Worm (Caenorhabditis elegans): ENCODE results near the gene set-4.

The set-4 gene

ce11 chrII:6351887-6352286, 20.7 kb upstream of the set-4 start, which contains the start of gene C32D5.10:
TSS of gene C32D5.10 (minus strand) at chrII:6351987.
- TF ChIP-seq nhr-2 (tag; optimal IDR thresholded peaks at IDR 0.05) (no peak), unc-62 (GFP tag; optimal IDR thresholded peaks at IDR 0.05) (no peak), lin-32 (GFP tag; optimal IDR thresholded peaks at IDR 0.05) (no peak), lsy-2 (tag; optimal IDR thresholded peaks at IDR 0.05) (no peak), sem-2 (GFP tag; optimal IDR thresholded peaks at IDR 0.05) (no peak), zip-8 (tag; optimal IDR thresholded peaks at IDR 0.05) (no peak), mab-5 (tag; optimal IDR thresholded peaks at IDR 0.05) (no peak), lin-13 (tag; optimal IDR thresholded peaks at IDR 0.05) (no peak), sptf-1 (tag; optimal IDR thresholded peaks at IDR 0.05) (no peak), elt-3 (tag; optimal IDR thresholded peaks at IDR 0.05) (no peak), pha-4 (tag; optimal IDR thresholded peaks at IDR 0.05) (no peak)

- no peak for TF ChIP-seq ceh-83 (GFP tag; optimal IDR thresholded peaks at IDR 0.05)
- no peak for TF ChIP-seq ztf-11 (tag; optimal IDR thresholded peaks at IDR 0.05)
- TF ChIP-seq unc-62 (GFP tag; optimal IDR thresholded peaks at IDR 0.05) = no peak
- no peak for TF ChIP-seq lsy-2 (tag; optimal IDR thresholded peaks at IDR 0.05)
- TF ChIP-seq lin-32 (GFP tag; optimal IDR thresholded peaks at IDR 0.05) = no peak
- TF ChIP-seq cnd-1 (tag; optimal IDR thresholded peaks at IDR 0.05) = no peak
- TF ChIP-seq pha-4 (tag; optimal IDR thresholded peaks at IDR 0.05) = no peak
- TF ChIP-seq lin-13 (tag; optimal IDR thresholded peaks at IDR 0.05) = no peak
- TF ChIP-seq nhr-2 (tag; optimal IDR thresholded peaks at IDR 0.05) = no peak
- TF ChIP-seq nhr-237 (tag; optimal IDR thresholded peaks at IDR 0.05) = no peak
- no peak for TF ChIP-seq zip-8 (tag; optimal IDR thresholded peaks at IDR 0.05)
These were observed 18.8 kb upstream of the set-4 start for ce11 chrII:6349968-6350367.

- no peak for TF ChIP-seq drap-1 (GFP tag; optimal IDR thresholded peaks at IDR 0.05)
- peak; percentile 87 for TF ChIP-seq hlh-1 (tag; optimal IDR thresholded peaks at IDR 0.05)
- no peak for TF ChIP-seq nhr-12 (tag; optimal IDR thresholded peaks at IDR 0.05)
- no peak for TF ChIP-seq nhr-76 (tag; optimal IDR thresholded peaks at IDR 0.05)
- TF ChIP-seq sem-2 (GFP tag; optimal IDR thresholded peaks at IDR 0.05) = no peak
- no peak for TF ChIP-seq ces-1 (GFP tag; optimal IDR thresholded peaks at IDR 0.05)
- TF ChIP-seq zip-8 (tag; optimal IDR thresholded peaks at IDR 0.05) = no peak
- TF ChIP-seq unc-62 (GFP tag; optimal IDR thresholded peaks at IDR 0.05) = peak; percentile 83
- TF ChIP-seq tbx-8 (GFP tag; optimal IDR thresholded peaks at IDR 0.05) = no peak
- no peak for TF ChIP-seq snpc-4 (tag; optimal IDR thresholded peaks at IDR 0.05)
- TF ChIP-seq bed-3 (GFP tag; optimal IDR thresholded peaks at IDR 0.05) = no peak
- TF ChIP-seq lin-13 (tag; optimal IDR thresholded peaks at IDR 0.05) = peak; percentile 4
- no peak for TF ChIP-seq elt-3 (tag; optimal IDR thresholded peaks at IDR 0.05)
- TF ChIP-seq elt-1 (tag; optimal IDR thresholded peaks at IDR 0.05; ENCODE audit: borderline replicate concordance, insufficient read depth) = no peak
- no peak for TF ChIP-seq ceh-39 (tag; optimal IDR thresholded peaks at IDR 0.05)
- no peak for TF ChIP-seq nhr-28 (tag; optimal IDR thresholded peaks at IDR 0.05)
- no peak for TF ChIP-seq lin-32 (GFP tag; optimal IDR thresholded peaks at IDR 0.05)
- TF ChIP-seq ztf-11 (tag; optimal IDR thresholded peaks at IDR 0.05) = peak; percentile 25
- TF ChIP-seq nhr-237 (tag; optimal IDR thresholded peaks at IDR 0.05) = peak; percentile 29
- peak; percentile 53 for TF ChIP-seq lsy-2 (tag; optimal IDR thresholded peaks at IDR 0.05)
- TF ChIP-seq flh-1 (GFP tag; optimal IDR thresholded peaks at IDR 0.05) = no peak
- TF ChIP-seq unc-39 (tag; optimal IDR thresholded peaks at IDR 0.05) = no peak
- peak; percentile 91 for TF ChIP-seq pha-4 (tag; optimal IDR thresholded peaks at IDR 0.05)
- TF ChIP-seq mep-1 (tag; optimal IDR thresholded peaks at IDR 0.05) = peak; percentile 74
- TF ChIP-seq sptf-1 (tag; optimal IDR thresholded peaks at IDR 0.05) = no peak
- peak; percentile 12 for TF ChIP-seq M03D4.4 (tag; optimal IDR thresholded peaks at IDR 0.05)
- peak; percentile 36 for TF ChIP-seq unc-120 (tag; optimal IDR thresholded peaks at IDR 0.05; ENCODE audit: poor library complexity, severe bottlenecking)
- no peak for TF ChIP-seq mab-5 (tag; optimal IDR thresholded peaks at IDR 0.05)
- peak; percentile 22 for TF ChIP-seq nhr-2 (tag; optimal IDR thresholded peaks at IDR 0.05)
- TF ChIP-seq ceh-83 (GFP tag; optimal IDR thresholded peaks at IDR 0.05) = no peak
- TF ChIP-seq blmp-1 (tag; optimal IDR thresholded peaks at IDR 0.05) = peak; percentile 31
- no peak for TF ChIP-seq mls-2 (tag; optimal IDR thresholded peaks at IDR 0.05)
- TF ChIP-seq ceh-43 (GFP tag; optimal IDR thresholded peaks at IDR 0.05) = no peak
- peak; percentile 68 for TF ChIP-seq ham-2 (GFP tag; optimal IDR thresholded peaks at IDR 0.05)
- TF ChIP-seq cnd-1 (tag; optimal IDR thresholded peaks at IDR 0.05) = no peak
These were observed 17.2 kb upstream of the set-4 start for ce11 chrII:6348360-6348759.
